Fruit fly (Drosophila melanogaster): ENCODE results near the gene Sbat.
A peak's percentile ranks its signal among the peaks of the same experiment; 100 is the strongest.

Gene Sbat

dm6 chr2L:2830341-2830800, 47.8 kb upstream of the Sbat start (continued):
- TF ChIP-seq Vsx1 (GFP tag; optimal IDR thresholded peaks at IDR 0.05): peak; percentile 77
- TF ChIP-seq fd3F (GFP tag; optimal IDR thresholded peaks at IDR 0.05): peak; percentile 73
- no peak for TF ChIP-seq gfzf (GFP tag; optimal IDR thresholded peaks at IDR 0.05)
- TF ChIP-seq CG32767 (GFP tag; IDR thresholded peaks at IDR 0.05): peak; percentile 76; the same call in 1 of the 2 replicates
- TF ChIP-seq CG8281 (tag; optimal IDR thresholded peaks at IDR 0.05): peak; percentile 69
- no peak for TF ChIP-seq tll (GFP tag; optimal IDR thresholded peaks at IDR 0.05)
- TF ChIP-seq lmd (GFP tag; IDR thresholded peaks at IDR 0.05): peak; percentile 83
- peak; percentile 78 for TF ChIP-seq CG10654 (GFP tag; optimal IDR thresholded peaks at IDR 0.05)
- TF ChIP-seq CG12391 (tag; optimal IDR thresholded peaks at IDR 0.05): peak; percentile 92
- peak; percentile 82 for TF ChIP-seq NfI (GFP tag; optimal IDR thresholded peaks at IDR 0.05)
- TF ChIP-seq jing (GFP tag; optimal IDR thresholded peaks at IDR 0.05): peak; percentile 63
- no peak for TF ChIP-seq CG13287 (GFP tag; IDR thresholded peaks at IDR 0.05; ENCODE audit: partially characterized antibody)
- TF ChIP-seq CG16815 (GFP tag; optimal IDR thresholded peaks at IDR 0.05): peak; percentile 85
- peak; percentile 20 for TF ChIP-seq CG12236 (GFP tag; optimal IDR thresholded peaks at IDR 0.05)
- peak; percentile 59 for TF ChIP-seq ac (GFP tag; optimal IDR thresholded peaks at IDR 0.05)
- peak; percentile 72 for TF ChIP-seq CG12219 (GFP tag; optimal IDR thresholded peaks at IDR 0.05)
- TF ChIP-seq CG4404 (GFP tag; IDR thresholded peaks at IDR 0.05): peak; percentile 64
- peak; percentile 61 for TF ChIP-seq CG12942 (GFP tag; optimal IDR thresholded peaks at IDR 0.05)
- TF ChIP-seq cad (GFP tag; optimal IDR thresholded peaks at IDR 0.05): no peak
- TF ChIP-seq sna (GFP tag; IDR thresholded peaks at IDR 0.05; ENCODE audit: partially characterized antibody): no peak
- peak; percentile 73 for TF ChIP-seq al (GFP tag; IDR thresholded peaks at IDR 0.05)
- TF ChIP-seq Dek (tag; optimal IDR thresholded peaks at IDR 0.05): peak; percentile 76
- no peak for TF ChIP-seq toy (GFP tag; IDR thresholded peaks at IDR 0.05)
- peak; percentile 96 for TF ChIP-seq CoRest (tag; optimal IDR thresholded peaks at IDR 0.05)
- TF ChIP-seq pnt (GFP tag; optimal IDR thresholded peaks at IDR 0.05): peak; percentile 36
- peak; percentile 62 for TF ChIP-seq CG2116 (GFP tag; optimal IDR thresholded peaks at IDR 0.05)
- TF ChIP-seq CG4360 (GFP tag; IDR thresholded peaks at IDR 0.05): no peak
- peak in 1 of 2 experiments; percentile 48 for TF ChIP-seq crp (GFP tag; optimal IDR thresholded peaks at IDR 0.05)
- TF ChIP-seq Scr (GFP tag; IDR thresholded peaks at IDR 0.05; ENCODE audit: partially characterized antibody): no peak
- TF ChIP-seq ci (GFP tag; IDR thresholded peaks at IDR 0.05): peak; percentile 76
- TF ChIP-seq CG13123 (GFP tag; optimal IDR thresholded peaks at IDR 0.05): peak; percentile 45
- peak; percentile 77 for TF ChIP-seq CG30431 (GFP tag; optimal IDR thresholded peaks at IDR 0.05)
- peak; percentile 89 for TF ChIP-seq CG18619 (GFP tag; optimal IDR thresholded peaks at IDR 0.05)
- peak; percentile 72 for TF ChIP-seq CG10431 (GFP tag; optimal IDR thresholded peaks at IDR 0.05)
- TF ChIP-seq Gsc (GFP tag; IDR thresholded peaks at IDR 0.05): no peak
- TF ChIP-seq pho (GFP tag; optimal IDR thresholded peaks at IDR 0.05): peak; percentile 58
- TF ChIP-seq CG7928 (GFP tag; optimal IDR thresholded peaks at IDR 0.05): peak; percentile 68
- peak; percentile 94 for TF ChIP-seq Oli (tag; optimal IDR thresholded peaks at IDR 0.05)
- TF ChIP-seq usp (GFP tag; optimal IDR thresholded peaks at IDR 0.05): no peak
- TF ChIP-seq tio (GFP tag; optimal IDR thresholded peaks at IDR 0.05): peak; percentile 93
- no peak for TF ChIP-seq Ravus (GFP tag; IDR thresholded peaks at IDR 0.05)
- peak; percentile 8 for TF ChIP-seq CG13894 (tag; optimal IDR thresholded peaks at IDR 0.05)
- peak; percentile 46 for TF ChIP-seq CG1647 (GFP tag; optimal IDR thresholded peaks at IDR 0.05)
- TF ChIP-seq D19B (GFP tag; optimal IDR thresholded peaks at IDR 0.05): peak; percentile 71
- peak; percentile 93 for TF ChIP-seq Asciz (GFP tag; optimal IDR thresholded peaks at IDR 0.05)
- no peak for TF ChIP-seq luna (GFP tag; optimal IDR thresholded peaks at IDR 0.05)
- TF ChIP-seq dpn (GFP tag; optimal IDR thresholded peaks at IDR 0.05): peak; percentile 70 to 79
- TF ChIP-seq sc (optimal IDR thresholded peaks at IDR 0.05): no peak
- TF ChIP-seq sc (GFP tag; optimal IDR thresholded peaks at IDR 0.05): peak; percentile 87
- peak; percentile 89 for TF ChIP-seq CG6689 (GFP tag; IDR thresholded peaks at IDR 0.05)
